Worm (Caenorhabditis elegans) whole organism, L4/young adult: ENCODE results near the gene M03B6.1.

Experiments used
- W03F9.2 ChIP-seq: fragments of 150-350 bp; optimal IDR thresholded peaks from 2 replicates; lab custom pipeline; 2014; ENCODE audit warnings: missing biosample characterization, missing genetic modification characterization
- dao-5 ChIP-seq: sonication (generic microtip); optimal IDR thresholded peaks from 2 replicates; lab custom pipeline; 2016; ENCODE audit warnings: missing genotype, missing genetic modification characterization, moderate library complexity, missing compliant biosample characterization
- him-1 ChIP-seq: sonication (generic microtip); optimal IDR thresholded peaks from 2 replicates; lab custom pipeline; 2016; ENCODE audit warnings: missing genotype, missing genetic modification reagents, missing genetic modification characterization, missing compliant biosample characterization

- TF ChIP-seq dao-5 (tag; lab: Kevin White, UChicago) (no peak), him-1 (tag; lab: Kevin White, UChicago) (no peak), W03F9.2 (tag; lab: Kevin White, UChicago) (no peak)
Observed at ce11 chrX:13809773-13810172, 31.6 kb upstream of the M03B6.1 start, which contains the start of gene obr-3.
